Worm (Caenorhabditis elegans) whole organism, L3 larva: ENCODE results near the gene T24F1.4.

Experiments
- ceh-82 ChIP-seq: fragments of 150-350 bp; optimal IDR thresholded peaks from 2 replicates; lab custom pipeline; 2014; ENCODE audit warnings: missing biosample characterization, missing genetic modification characterization
- elt-1 ChIP-seq: fragments of 150-350 bp; optimal IDR thresholded peaks from 2 replicates; lab custom pipeline; 2014; ENCODE audit warnings: missing biosample characterization, missing genetic modification characterization
- lin-15B ChIP-seq: fragments of 150-350 bp; optimal IDR thresholded peaks from 2 replicates; lab custom pipeline; 2014; ENCODE audit warnings: missing biosample characterization, missing genetic modification characterization
- unc-39 ChIP-seq: sonication (generic microtip); optimal IDR thresholded peaks from 4 replicates; lab custom pipeline; 2017; ENCODE audit warnings: missing biosample characterization, missing genetic modification characterization

ce11 chrII:11333375-11333774 lies 19.3 kb upstream of the T24F1.4 start:
- TF ChIP-seq unc-39 (tag; lab: Kevin White, UChicago) (no peak), lin-15B (tag; lab: Kevin White, UChicago) (no peak), elt-1 (no peak), ceh-82 (tag; lab: Kevin White, UChicago) (no peak)
